Fruit fly (Drosophila melanogaster): ENCODE data around the gene CG14937.

DNA sequence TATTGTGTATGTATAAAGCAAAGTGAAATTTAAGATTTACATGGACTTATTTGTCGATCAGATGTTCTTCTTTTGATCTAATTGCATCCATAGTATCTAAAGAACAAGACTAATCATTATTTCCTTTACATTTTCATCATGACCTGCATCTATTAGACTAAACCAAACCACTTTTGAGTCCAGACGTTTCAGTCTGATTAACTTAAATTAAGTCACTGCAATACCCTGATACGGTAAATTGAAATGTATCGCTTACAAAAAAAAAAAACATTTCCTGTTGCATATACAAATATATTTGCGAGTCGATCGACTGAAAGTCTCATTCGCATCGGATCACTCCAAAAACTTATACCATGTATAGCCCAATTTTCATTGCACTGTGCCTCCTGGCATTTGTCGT is 39.9 kb upstream of the CG14937 start, which contains the start of gene CG45011:
- TF ChIP-seq h (GFP tag; optimal IDR thresholded peaks at IDR 0.05) (no peak), Dfd (GFP tag; optimal IDR thresholded peaks at IDR 0.05) (no peak), CG32264 (GFP tag; optimal IDR thresholded peaks at IDR 0.05) (no peak), br (GFP tag; optimal IDR thresholded peaks at IDR 0.05) (no peak), CG9705 (GFP tag; optimal IDR thresholded peaks at IDR 0.05) (no peak), fru (GFP tag; optimal IDR thresholded peaks at IDR 0.05) (no peak), Dif (GFP tag; optimal IDR thresholded peaks at IDR 0.05; ENCODE audit: partially characterized antibody) (no peak), usp (GFP tag; optimal IDR thresholded peaks at IDR 0.05) (no peak), CrebA (GFP tag; optimal IDR thresholded peaks at IDR 0.05; ENCODE audit: borderline replicate concordance) (no peak)
